Worm (Caenorhabditis elegans) whole organism, mixed stage, embryonic: Measurements from ENCODE around the gene aqp-5.

Experiments used
- blmp-1 ChIP-seq: fragments of 150-350 bp; optimal IDR thresholded peaks from 2 replicates; lab custom pipeline; 2014; ENCODE audit warnings: missing biosample characterization, missing genetic modification characterization
- lsy-2 ChIP-seq: fragments of 150-350 bp; optimal IDR thresholded peaks from 2 replicates; lab custom pipeline; 2014; ENCODE audit warnings: missing biosample characterization, missing genetic modification characterization
- nhr-12 ChIP-seq: fragments of 150-350 bp; optimal IDR thresholded peaks from 2 replicates; lab custom pipeline; 2014; ENCODE audit warnings: missing biosample characterization, missing genetic modification characterization
- pha-4 ChIP-seq: fragments of 150-350 bp; optimal IDR thresholded peaks from 2 replicates; lab custom pipeline; 2018; ENCODE audit warnings: missing biosample characterization, missing genetic modification reagents, missing genetic modification characterization

DNA sequence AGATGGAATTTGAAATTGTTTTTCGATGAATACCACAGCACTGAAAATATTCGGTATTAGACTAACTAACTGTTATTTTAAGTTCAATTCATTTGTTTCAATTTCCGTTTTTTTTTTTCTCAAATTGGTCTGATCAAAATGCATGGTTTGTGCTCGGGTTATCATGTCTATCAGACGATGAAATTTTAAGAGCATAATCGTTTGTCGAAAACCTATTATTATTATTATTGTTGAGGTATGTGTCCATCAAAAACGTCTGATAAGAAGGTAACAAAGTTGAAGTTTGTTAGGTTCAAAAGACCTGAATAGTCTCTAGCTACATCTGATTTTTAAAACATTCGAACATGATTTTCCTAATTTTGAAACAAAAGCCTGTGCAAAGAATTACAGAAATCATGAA lies 7.5 kb upstream of the aqp-5 start:
- TF ChIP-seq lsy-2 (tag; lab: Kevin White, UChicago) (no peak), nhr-12 (tag; lab: Kevin White, UChicago) (no peak), pha-4 (tag; lab: Kevin White, UChicago) (no peak), blmp-1 (tag; lab: Kevin White, UChicago) (no peak)
